Fruit fly (Drosophila melanogaster) whole organism, embryonic: ENCODE data around the gene CG34117.

Source experiments
- Blimp-1 ChIP-seq: fragments of 200-800 bp; sonication (Bioruptor generic); optimal IDR thresholded peaks from 3 replicates; lab custom pipeline; 2018; ENCODE audit warnings: missing biosample characterization, missing genetic modification characterization, mild to moderate bottlenecking, moderate library complexity, missing genetic modification reagents
- CG10979 ChIP-seq: fragments of 200-800 bp; sonication (Bioruptor generic); optimal IDR thresholded peaks from 2 replicates; lab custom pipeline; 2018; ENCODE audit warnings: missing biosample characterization, mild to moderate bottlenecking, missing genetic modification characterization, moderate library complexity
- CG11560 ChIP-seq: fragments of 200-800 bp; sonication (Bioruptor generic); IDR thresholded peaks from 3 replicates; pipeline ENCODE4 v1.3.6; 2022; ENCODE audit warnings: missing biosample characterization, missing genetic modification characterization
- CG12155 ChIP-seq: fragments of 200-800 bp; sonication (Bioruptor generic); optimal IDR thresholded peaks from 3 replicates; lab custom pipeline; 2016; ENCODE audit warnings: missing biosample characterization, missing genetic modification characterization
- CG15479 ChIP-seq: fragments of 200-800 bp; sonication (Bioruptor generic); optimal IDR thresholded peaks from 3 replicates; lab custom pipeline; 2019; ENCODE audit warnings: missing biosample characterization, mild to moderate bottlenecking, missing genetic modification characterization, moderate library complexity
- CG15514 ChIP-seq: fragments of 200-800 bp; sonication (Bioruptor generic); optimal IDR thresholded peaks from 3 replicates; lab custom pipeline; 2017; ENCODE audit warnings: missing biosample characterization, missing genetic modification characterization, mild to moderate bottlenecking, moderate library complexity, missing genetic modification reagents
- CG17385 ChIP-seq: fragments of 200-800 bp; sonication (Bioruptor generic); optimal IDR thresholded peaks from 3 replicates; lab custom pipeline; 2018; ENCODE audit warnings: missing biosample characterization, mild to moderate bottlenecking, missing genetic modification characterization
- CG18599 ChIP-seq: fragments of 200-800 bp; sonication (Bioruptor generic); optimal IDR thresholded peaks from 3 replicates; lab custom pipeline; 2017; ENCODE audit warnings: missing biosample characterization, missing genetic modification characterization, mild to moderate bottlenecking, moderate library complexity, missing genetic modification reagents
- CG31441 ChIP-seq: fragments of 200-800 bp; sonication (Bioruptor generic); IDR thresholded peaks from 2 replicates; pipeline ENCODE4 v1.3.6; 2022; ENCODE audit warnings: missing biosample characterization, missing genetic modification characterization
- CG3163 ChIP-seq: fragments of 200-800 bp; sonication (Bioruptor generic); optimal IDR thresholded peaks from 3 replicates; lab custom pipeline; 2016; ENCODE audit warnings: missing biosample characterization, missing genetic modification characterization
- CG6854 ChIP-seq: fragments of 200-800 bp; sonication (Bioruptor generic); optimal IDR thresholded peaks from 3 replicates; lab custom pipeline; 2017; ENCODE audit warnings: missing biosample characterization, mild to moderate bottlenecking, missing genetic modification characterization
- CG7556 ChIP-seq: fragments of 200-800 bp; sonication (Bioruptor generic); optimal IDR thresholded peaks from 2 replicates; lab custom pipeline; 2017; ENCODE audit warnings: missing biosample characterization, mild to moderate bottlenecking, missing genetic modification characterization
- CG8089 ChIP-seq: fragments of 200-800 bp; sonication (Bioruptor generic); optimal IDR thresholded peaks from 3 replicates; lab custom pipeline; 2016; ENCODE audit warnings: missing biosample characterization, missing genetic modification characterization
- CG8290 ChIP-seq, 3 experiments: fragments of 200-800 bp; sonication (Bioruptor generic); optimal IDR thresholded peaks; 2 replicates each; lab custom pipeline; 2016 to 2019; ENCODE audit warnings: missing biosample characterization in 3 of 3, missing genetic modification characterization in 3 of 3, mild to moderate bottlenecking in 2 of 3, moderate library complexity in 1 of 3
- CG8478 ChIP-seq: fragments of >200 bp; optimal IDR thresholded peaks from 2 replicates; lab custom pipeline; 2018
- Chrac-16 ChIP-seq: fragments of 200-800 bp; sonication (Bioruptor generic); optimal IDR thresholded peaks from 3 replicates; lab custom pipeline; 2016; ENCODE audit warnings: missing biosample characterization, missing genetic modification characterization
- CoRest ChIP-seq: fragments of 200-800 bp; sonication (Bioruptor generic); optimal IDR thresholded peaks from 3 replicates; lab custom pipeline; 2018; ENCODE audit warnings: missing biosample characterization, mild to moderate bottlenecking, missing genetic modification characterization, moderate library complexity
- Deaf1 ChIP-seq: fragments of 200-800 bp; optimal IDR thresholded peaks from 3 replicates; lab custom pipeline; 2019; ENCODE audit warnings: missing biosample characterization, mild to moderate bottlenecking, missing genetic modification characterization, moderate library complexity
- Eip74EF ChIP-seq, 2 experiments: fragments of 200-800 bp in 1 of 2; fragments of >200 bp in 1 of 2; sonication (Bioruptor generic) in 1 of 2; optimal IDR thresholded peaks; 2 replicates each; lab custom pipeline; 2017 to 2019; ENCODE audit warnings: missing biosample characterization in 2 of 2, missing genetic modification characterization in 2 of 2, mild to moderate bottlenecking in 1 of 2, moderate library complexity in 1 of 2
- Hr3 ChIP-seq: fragments of 200-800 bp; sonication (Bioruptor generic); optimal IDR thresholded peaks from 3 replicates; lab custom pipeline; 2016; ENCODE audit warnings: missing biosample characterization, missing genetic modification characterization
- Jarid2 ChIP-seq: fragments of 200-800 bp; sonication (Bioruptor generic); optimal IDR thresholded peaks from 3 replicates; lab custom pipeline; 2017; ENCODE audit warnings: mild to moderate bottlenecking, missing biosample characterization, missing genetic modification reagents, missing genetic modification characterization
- Med ChIP-seq: fragments of 200-800 bp; sonication (Bioruptor generic); peaks from one replicate; lab custom pipeline; 2016; ENCODE audit warnings: missing biosample characterization, missing genetic modification characterization, mild to moderate bottlenecking, inconsistent platforms, moderate library complexity
- Nf-YC ChIP-seq: fragments of 200-800 bp; optimal IDR thresholded peaks from 3 replicates; lab custom pipeline; 2019; ENCODE audit warnings: missing biosample characterization, mild to moderate bottlenecking, missing genetic modification characterization, moderate library complexity
- Pdp1 ChIP-seq, 2 experiments: fragments of 200-800 bp; sonication (Bioruptor generic); optimal IDR thresholded peaks; 3 replicates each; lab custom pipeline; 2016; ENCODE audit warnings: missing biosample characterization in 2 of 2, missing genetic modification characterization in 2 of 2, mild to moderate bottlenecking in 1 of 2, moderate library complexity in 1 of 2
- Side ChIP-seq: fragments of 200-800 bp; sonication (Bioruptor generic); optimal IDR thresholded peaks from 2 replicates; lab custom pipeline; 2016; ENCODE audit warnings: missing biosample characterization, missing genetic modification characterization
- Trl ChIP-seq, 3 experiments: fragments of >200 bp in 2 of 3; fragments of 200-800 bp in 1 of 3; sonication (Bioruptor generic) in 1 of 3; optimal IDR thresholded peaks; 2 replicates in 1 of 3; 3 replicates in 2 of 3; lab custom pipeline; 2016 to 2017; ENCODE audit warnings: missing biosample characterization in 1 of 3, missing genetic modification characterization in 1 of 3
- cato ChIP-seq: fragments of 200-800 bp; sonication (Bioruptor generic); optimal IDR thresholded peaks from 2 replicates; lab custom pipeline; 2016; ENCODE audit warnings: missing biosample characterization, missing genetic modification characterization, borderline replicate concordance
- chm ChIP-seq: fragments of 200-800 bp; sonication (Bioruptor generic); IDR thresholded peaks from 2 replicates; pipeline ENCODE4 v1.3.6; 2022; ENCODE audit warnings: missing biosample characterization, missing genetic modification characterization
- dmrt11E ChIP-seq: fragments of 200-800 bp; sonication (Bioruptor generic); optimal IDR thresholded peaks from 3 replicates; lab custom pipeline; 2018; ENCODE audit warnings: missing biosample characterization, mild to moderate bottlenecking, missing genetic modification characterization, moderate library complexity
- eve ChIP-seq, 2 experiments: fragments of >200 bp; optimal IDR thresholded peaks; 2 replicates each; lab custom pipeline; 2017; ENCODE audit warnings: missing biosample characterization in 2 of 2, missing genetic modification characterization in 2 of 2
- exex ChIP-seq: fragments of 200-800 bp; sonication (Bioruptor generic); optimal IDR thresholded peaks from 4 replicates; lab custom pipeline; 2018; ENCODE audit warnings: missing biosample characterization, mild to moderate bottlenecking, missing genetic modification characterization, moderate library complexity
- eyg ChIP-seq: fragments of 200-800 bp; sonication (Bioruptor generic); optimal IDR thresholded peaks from 3 replicates; lab custom pipeline; 2016; ENCODE audit warnings: missing biosample characterization, missing genetic modification characterization
- fd64A ChIP-seq: fragments of 200-800 bp; sonication (Bioruptor generic); optimal IDR thresholded peaks from 3 replicates; lab custom pipeline; 2018; ENCODE audit warnings: missing biosample characterization, mild to moderate bottlenecking, missing genetic modification characterization
- insv ChIP-seq, 2 experiments: fragments of 200-800 bp; sonication (Bioruptor generic); optimal IDR thresholded peaks; 3 replicates each; lab custom pipeline; 2016 to 2018; ENCODE audit warnings: missing biosample characterization in 2 of 2, missing genetic modification characterization in 2 of 2
- lbe ChIP-seq: fragments of 200-800 bp; sonication (Bioruptor generic); optimal IDR thresholded peaks from 2 replicates; lab custom pipeline; 2016; ENCODE audit warnings: missing biosample characterization, mild to moderate bottlenecking, missing genetic modification characterization
- lilli ChIP-seq: fragments of 200-800 bp; sonication (Bioruptor generic); optimal IDR thresholded peaks from 3 replicates; lab custom pipeline; 2016; ENCODE audit warnings: missing biosample characterization, missing genetic modification characterization
- pfk ChIP-seq: fragments of 200-800 bp; sonication (Bioruptor generic); optimal IDR thresholded peaks from 2 replicates; lab custom pipeline; 2018; ENCODE audit warnings: missing biosample characterization, mild to moderate bottlenecking, missing genetic modification characterization, moderate library complexity
- phol ChIP-seq: fragments of 200-800 bp; sonication (Bioruptor generic); optimal IDR thresholded peaks from 3 replicates; lab custom pipeline; 2018; ENCODE audit warnings: missing biosample characterization, mild to moderate bottlenecking, missing genetic modification characterization, moderate library complexity
- psq ChIP-seq: fragments of 200-800 bp; sonication (Bioruptor generic); optimal IDR thresholded peaks from 2 replicates; lab custom pipeline; 2017; ENCODE audit warnings: missing biosample characterization, missing genetic modification characterization
- slp2 ChIP-seq: fragments of 200-800 bp; sonication (Bioruptor generic); optimal IDR thresholded peaks from 2 replicates; lab custom pipeline; 2016; ENCODE audit warnings: missing biosample characterization, missing genetic modification characterization
- sqz ChIP-seq: fragments of 200-800 bp; sonication (Bioruptor generic); optimal IDR thresholded peaks from 3 replicates; lab custom pipeline; 2018; ENCODE audit warnings: missing biosample characterization, mild to moderate bottlenecking, missing genetic modification characterization
- sr ChIP-seq: fragments of 200-800 bp; sonication (Bioruptor generic); IDR thresholded peaks from 3 replicates; pipeline ENCODE4 v1.3.6; 2022; ENCODE audit warnings: missing biosample characterization, missing genetic modification characterization
- trh ChIP-seq: fragments of 200-800 bp; sonication (Bioruptor generic); optimal IDR thresholded peaks from 2 replicates; lab custom pipeline; 2016; ENCODE audit warnings: missing biosample characterization, missing genetic modification characterization
- vfl ChIP-seq: fragments of 200-800 bp; sonication (Bioruptor generic); optimal IDR thresholded peaks from 2 replicates; lab custom pipeline; 2016; ENCODE audit warnings: missing biosample characterization, missing genetic modification characterization
- vvl ChIP-seq: fragments of 200-800 bp; sonication (Bioruptor generic); IDR thresholded peaks from 2 replicates; pipeline ENCODE4 v1.3.6; 2022; ENCODE audit warnings: missing biosample characterization, missing genetic modification characterization
- zen ChIP-seq: fragments of 200-800 bp; sonication (Bioruptor generic); optimal IDR thresholded peaks from 3 replicates; lab custom pipeline; 2018; ENCODE audit warnings: missing biosample characterization, mild to moderate bottlenecking, missing genetic modification characterization, moderate library complexity

CG34117 gene

dm6 chr3R:9419300-9419652 lies 19.4 kb upstream of the CG34117 start (continued):
- TF ChIP-seq CG8478 (lab: Kevin White, UChicago) (no peak), CG31441 (GFP tag; lab: Robert Waterston, UW) (no peak), CG6854 (GFP tag; lab: Kevin White, UChicago) (peak; percentile 44), sqz (GFP tag; lab: Kevin White, UChicago) (peak; percentile 66), Med (GFP tag; lab: Kevin White, UChicago) (peak; percentile 73), dmrt11E (no peak), CG8290 (GFP tag; optimal IDR thresholded peaks at IDR 0.05; lab: Kevin White, UChicago) (no peak), CG8290 (tag; optimal IDR thresholded peaks at IDR 0.05; lab: Kevin White, UChicago) (peak in 1 of 2 experiments; percentile 3), Jarid2 (GFP tag; lab: Kevin White, UChicago) (peak; percentile 72), pfk (GFP tag; lab: Kevin White, UChicago) (peak; percentile 2), CG15514 (GFP tag; lab: Kevin White, UChicago) (peak; percentile 36), lilli (GFP tag; lab: Kevin White, UChicago) (peak; percentile 17), Hr3 (no peak), chm (GFP tag; lab: Robert Waterston, UW) (no peak), Chrac-16 (GFP tag; lab: Kevin White, UChicago) (no peak)

dm6 chr3R:9418373-9419299 lies 18.8 kb upstream of the CG34117 start:
- TF ChIP-seq insv (GFP tag; optimal IDR thresholded peaks at IDR 0.05; lab: Kevin White, UChicago) (peak; percentile 68 to 95), eve (GFP tag; optimal IDR thresholded peaks at IDR 0.05; lab: Kevin White, UChicago) (peak in 1 of 2 experiments; percentile 68), CG18599 (GFP tag; lab: Kevin White, UChicago) (peak; percentile 43), CG15479 (GFP tag; lab: Kevin White, UChicago) (peak; percentile 73), Eip74EF (GFP tag; optimal IDR thresholded peaks at IDR 0.05; lab: Kevin White, UChicago) (peak in 1 of 2 experiments; percentile 58), psq (GFP tag; lab: Kevin White, UChicago) (peak; percentile 38), trh (GFP tag; lab: Kevin White, UChicago) (no peak), CoRest (tag; lab: Kevin White, UChicago) (no peak), zen (tag; lab: Kevin White, UChicago) (peak; percentile 27), phol (tag; lab: Kevin White, UChicago) (no peak), sr (GFP tag; lab: Robert Waterston, UW) (no peak), CG12155 (GFP tag; lab: Kevin White, UChicago) (peak; percentile 2), CG10979 (tag; lab: Kevin White, UChicago) (no peak), Blimp-1 (GFP tag; lab: Kevin White, UChicago) (peak; percentile 8), CG3163 (GFP tag; lab: Kevin White, UChicago) (peak; percentile 22), Pdp1 (GFP tag; optimal IDR thresholded peaks at IDR 0.05; lab: Kevin White, UChicago) (peak in 1 of 2 experiments; percentile 98), Trl (optimal IDR thresholded peaks at IDR 0.05; lab: Kevin White, UChicago) (peak; percentile 1 to 77), Trl (GFP tag; optimal IDR thresholded peaks at IDR 0.05; lab: Kevin White, UChicago) (no peak), exex (tag; lab: Kevin White, UChicago) (peak; percentile 3), fd64A (GFP tag; lab: Kevin White, UChicago) (peak; percentile 10), Deaf1 (tag; lab: Kevin White, UChicago) (no peak), Nf-YC (peak; percentile 10), CG11560 (tag; lab: Robert Waterston, UW) (no peak), CG17385 (GFP tag; lab: Kevin White, UChicago) (peak; percentile 85), vvl (GFP tag; lab: Robert Waterston, UW) (no peak), eyg (GFP tag; lab: Kevin White, UChicago) (peak; percentile 3), CG8089 (peak; percentile 2), cato (GFP tag; lab: Kevin White, UChicago) (no peak), lbe (GFP tag; lab: Kevin White, UChicago) (peak; percentile 20), CG7556 (GFP tag; lab: Kevin White, UChicago) (peak; percentile 5), vfl (GFP tag; lab: Kevin White, UChicago) (no peak), CG15514 (GFP tag; lab: Kevin White, UChicago) (peak; percentile 7), Side (GFP tag; lab: Kevin White, UChicago) (peak; percentile 25), slp2 (GFP tag; lab: Kevin White, UChicago) (no peak)
